Worm (Caenorhabditis elegans) whole organism, young adult: ENCODE measurements around the gene F26F12.8.

Experiments
- C17E4.6 ChIP-seq: fragments of 200-800 bp; sonication (Bioruptor generic); IDR thresholded peaks from 2 replicates; pipeline ENCODE4 v1.3.6; 2022; ENCODE audit warnings: missing genetic modification reagents, missing genetic modification characterization, missing compliant biosample characterization
- F22D6.2 ChIP-seq: sonication (generic microtip); optimal IDR thresholded peaks from 2 replicates; lab custom pipeline; 2016; ENCODE audit warnings: mild to moderate bottlenecking, missing genetic modification characterization, missing compliant biosample characterization
- F33H1.4 ChIP-seq: fragments of 200-800 bp; sonication (Bioruptor generic); IDR thresholded peaks from 2 replicates; pipeline ENCODE4 v1.3.6; 2022; ENCODE audit warnings: missing genetic modification reagents, missing genetic modification characterization, missing compliant biosample characterization
- F37B4.10 ChIP-seq: fragments of 200-800 bp; sonication (Bioruptor generic); IDR thresholded peaks from 2 replicates; pipeline ENCODE4 v1.3.6; 2022; ENCODE audit warnings: missing genetic modification characterization, missing compliant biosample characterization
- F39B2.1 ChIP-seq: fragments of 200-800 bp; sonication (Bioruptor generic); IDR thresholded peaks from 2 replicates; pipeline ENCODE4 v1.3.6; 2022; ENCODE audit warnings: missing genetic modification reagents, missing genetic modification characterization, missing compliant biosample characterization
- F57C9.4 ChIP-seq: sonication (generic microtip); optimal IDR thresholded peaks from 2 replicates; lab custom pipeline; 2017; ENCODE audit warnings: mild to moderate bottlenecking, missing genetic modification characterization, missing compliant biosample characterization
- K11D2.4 ChIP-seq: fragments of 200-800 bp; sonication (Bioruptor generic); IDR thresholded peaks from 2 replicates; pipeline ENCODE4 v1.3.6; 2022; ENCODE audit warnings: missing genetic modification reagents, missing genetic modification characterization, missing compliant biosample characterization
- Y53G8AR.9 ChIP-seq: fragments of 200-800 bp; sonication (Bioruptor generic); conservative IDR thresholded peaks from 2 replicates; pipeline ENCODE4 v1.3.6; 2022; ENCODE audit warnings: missing genetic modification reagents, missing genetic modification characterization, missing compliant biosample characterization
- Y95B8A.8 ChIP-seq: fragments of 200-800 bp; sonication (Bioruptor generic); IDR thresholded peaks from 2 replicates; pipeline ENCODE4 v1.3.6; 2022; ENCODE audit warnings: missing genetic modification reagents, missing genetic modification characterization, missing compliant biosample characterization
- ZK185.1 ChIP-seq: sonication (generic microtip); optimal IDR thresholded peaks from 2 replicates; lab custom pipeline; 2016; ENCODE audit warnings: mild to moderate bottlenecking, missing genetic modification characterization, missing compliant biosample characterization; ENCODE audit not compliant: poor library complexity, severe bottlenecking
- akir-1 ChIP-seq: fragments of 200-800 bp; sonication (Bioruptor generic); optimal IDR thresholded peaks from 2 replicates; lab custom pipeline; 2018; ENCODE audit warnings: mild to moderate bottlenecking, missing genetic modification characterization, moderate library complexity, missing compliant biosample characterization
- ama-1 ChIP-seq, 3 experiments: fragments of 150-350 bp in 1 of 3; sonication (generic microtip) in 2 of 3; optimal IDR thresholded peaks; 2 replicates each; lab custom pipeline; 2014 to 2018; ENCODE audit warnings: missing biosample characterization in 2 of 3, missing genetic modification characterization in 2 of 3, missing genetic modification reagents in 2 of 3
- atf-7 ChIP-seq: sonication (generic microtip); optimal IDR thresholded peaks from 2 replicates; lab custom pipeline; 2017; ENCODE audit warnings: mild to moderate bottlenecking, missing genetic modification characterization, missing compliant biosample characterization
- attf-5 ChIP-seq: fragments of 200-800 bp; sonication (Bioruptor generic); optimal IDR thresholded peaks from 2 replicates; lab custom pipeline; 2018; ENCODE audit warnings: mild to moderate bottlenecking, missing genetic modification characterization, missing compliant biosample characterization
- bed-2 ChIP-seq: fragments of 200-800 bp; sonication (Bioruptor generic); IDR thresholded peaks from 2 replicates; pipeline ENCODE4 v1.3.6; 2022; ENCODE audit warnings: missing genetic modification reagents, missing genetic modification characterization, missing compliant biosample characterization
- cebp-1 ChIP-seq, 2 experiments: fragments of 200-800 bp in 1 of 2; sonication (Bioruptor generic) in 1 of 2; sonication (generic microtip) in 1 of 2; IDR thresholded peaks in 1 of 2; optimal IDR thresholded peaks in 1 of 2; 2 replicates each; pipeline versions ENCODE4 v1.3.6 to Lab custom; 2017 to 2022; ENCODE audit warnings: missing compliant biosample characterization in 2 of 2, missing genetic modification characterization in 2 of 2, mild to moderate bottlenecking in 1 of 2, missing genetic modification reagents in 1 of 2, moderate library complexity in 1 of 2
- cebp-2 ChIP-seq: fragments of 200-800 bp; sonication (Bioruptor generic); IDR thresholded peaks from 2 replicates; pipeline ENCODE4 v1.3.6; 2022; ENCODE audit warnings: missing genetic modification characterization, missing compliant biosample characterization
- ceh-100 ChIP-seq: fragments of 200-800 bp; sonication (Bioruptor generic); IDR thresholded peaks from 2 replicates; pipeline ENCODE4 v1.3.6; 2022; ENCODE audit warnings: missing genetic modification reagents, missing genetic modification characterization, missing compliant biosample characterization
- chd-7 ChIP-seq: sonication (generic microtip); optimal IDR thresholded peaks from 2 replicates; lab custom pipeline; 2016; ENCODE audit warnings: mild to moderate bottlenecking, missing genetic modification characterization, moderate library complexity, missing compliant biosample characterization
- ekl-4 ChIP-seq: fragments of 200-800 bp; sonication (Bioruptor generic); IDR thresholded peaks from 2 replicates; pipeline ENCODE4 v1.3.6; 2022; ENCODE audit warnings: missing genetic modification reagents, missing genetic modification characterization, missing compliant biosample characterization
- fkh-3 ChIP-seq: sonication (generic microtip); optimal IDR thresholded peaks from 2 replicates; lab custom pipeline; 2016; ENCODE audit warnings: mild to moderate bottlenecking, missing genetic modification characterization, missing compliant biosample characterization
- hrde-1 ChIP-seq: sonication (generic microtip); optimal IDR thresholded peaks from 2 replicates; lab custom pipeline; 2016; ENCODE audit warnings: missing genetic modification characterization, mild to moderate bottlenecking, missing compliant biosample characterization, moderate library complexity, missing genotype, missing genetic modification reagents, borderline replicate concordance
- hsf-1 ChIP-seq: fragments of 200-800 bp; sonication (Bioruptor generic); IDR thresholded peaks from 2 replicates; pipeline ENCODE4 v1.3.6; 2022; ENCODE audit warnings: missing genetic modification reagents, missing genetic modification characterization, missing compliant biosample characterization
- let-526 ChIP-seq: fragments of 200-800 bp; sonication (Bioruptor generic); IDR thresholded peaks from 2 replicates; pipeline ENCODE4 v1.3.6; 2022; ENCODE audit warnings: missing genetic modification reagents, missing genetic modification characterization, missing compliant biosample characterization
- lin-35 ChIP-seq, 3 experiments: fragments of 150-350 bp in 2 of 3; sonication (generic microtip) in 1 of 3; optimal IDR thresholded peaks; 2 replicates each; lab custom pipeline; 2014 to 2018; ENCODE audit warnings: missing biosample characterization in 3 of 3, missing genetic modification characterization in 3 of 3, missing genetic modification reagents in 3 of 3
- lin-40 ChIP-seq: sonication (generic microtip); optimal IDR thresholded peaks from 2 replicates; lab custom pipeline; 2016; ENCODE audit warnings: missing genetic modification characterization, mild to moderate bottlenecking, missing compliant biosample characterization, missing genotype, missing genetic modification reagents
- madf-6 ChIP-seq: fragments of 200-800 bp; sonication (Bioruptor generic); IDR thresholded peaks from 2 replicates; pipeline ENCODE4 v1.3.6; 2022; ENCODE audit warnings: missing genetic modification reagents, missing genetic modification characterization, missing compliant biosample characterization
- madf-8 ChIP-seq: fragments of 200-800 bp; sonication (Bioruptor generic); conservative IDR thresholded peaks from 2 replicates; pipeline ENCODE4 v1.3.6; 2022; ENCODE audit warnings: missing genetic modification reagents, missing genetic modification characterization, missing compliant biosample characterization
- mel-28 ChIP-seq: sonication (generic microtip); optimal IDR thresholded peaks from 2 replicates; lab custom pipeline; 2016; ENCODE audit warnings: borderline replicate concordance, mild to moderate bottlenecking, missing genetic modification characterization, missing compliant biosample characterization
- nfyb-1 ChIP-seq: fragments of 200-800 bp; sonication (Bioruptor generic); IDR thresholded peaks from 2 replicates; pipeline ENCODE4 v1.3.6; 2022; ENCODE audit warnings: missing genetic modification reagents, missing genetic modification characterization, missing compliant biosample characterization
- nhr-80 ChIP-seq: sonication (generic microtip); optimal IDR thresholded peaks from 2 replicates; lab custom pipeline; 2016; ENCODE audit warnings: missing genetic modification characterization, missing compliant biosample characterization
- repo-1 ChIP-seq: sonication (generic microtip); optimal IDR thresholded peaks from 2 replicates; lab custom pipeline; 2017; ENCODE audit warnings: mild to moderate bottlenecking, missing genetic modification characterization, missing compliant biosample characterization
- sdz-38 ChIP-seq: sonication (generic microtip); optimal IDR thresholded peaks from 2 replicates; lab custom pipeline; 2016; ENCODE audit warnings: missing genotype, missing genetic modification characterization, missing compliant biosample characterization
- snpc-3.4 ChIP-seq: sonication (generic microtip); optimal IDR thresholded peaks from 2 replicates; lab custom pipeline; 2017; ENCODE audit warnings: missing genetic modification characterization, mild to moderate bottlenecking, missing compliant biosample characterization, antibody characterized with exemption, moderate library complexity, missing genotype, missing genetic modification reagents
- zfh-2 ChIP-seq: fragments of 200-800 bp; sonication (Bioruptor generic); conservative IDR thresholded peaks from 2 replicates; pipeline ENCODE4 v1.3.6; 2022; ENCODE audit warnings: missing genetic modification reagents, missing genetic modification characterization, missing compliant biosample characterization
- zim-3 ChIP-seq: sonication (generic microtip); optimal IDR thresholded peaks from 2 replicates; lab custom pipeline; 2017; ENCODE audit warnings: mild to moderate bottlenecking, missing genetic modification characterization, moderate library complexity, missing compliant biosample characterization
- ztf-28 ChIP-seq: fragments of 200-800 bp; sonication (Bioruptor generic); IDR thresholded peaks from 2 replicates; pipeline ENCODE4 v1.3.6; 2022; ENCODE audit warnings: missing genetic modification reagents, missing genetic modification characterization, missing compliant biosample characterization

Gene F26F12.8

DNA sequence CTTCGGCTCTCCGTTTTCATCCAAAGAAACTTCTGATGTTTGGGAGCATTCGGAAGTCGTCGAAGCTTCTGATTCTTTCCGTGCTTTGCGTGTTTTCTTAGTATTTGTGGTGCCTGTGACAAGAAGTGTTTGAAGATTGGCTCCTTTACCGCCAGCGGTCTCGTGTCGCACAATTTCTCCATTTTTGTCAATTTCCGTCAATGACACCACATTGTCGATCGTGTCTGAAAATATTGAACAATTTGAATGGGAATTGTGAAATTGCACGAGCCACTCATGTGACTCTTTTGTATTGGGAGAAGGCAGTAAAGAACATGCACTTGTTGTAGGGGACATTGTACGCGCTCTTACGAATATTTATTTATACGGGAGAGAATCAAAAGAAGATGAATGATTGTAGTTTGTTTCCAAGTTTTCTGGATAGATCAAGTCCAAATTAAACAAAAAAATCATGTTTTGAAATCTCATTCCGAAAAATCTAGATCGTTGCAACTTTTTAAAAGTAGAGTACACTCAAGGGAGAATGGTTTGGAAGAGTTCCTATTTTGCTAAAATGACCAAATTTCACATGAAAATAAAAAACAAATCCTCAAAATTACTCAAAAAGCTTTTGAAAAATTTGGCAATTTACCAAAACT lies 19.7 kb downstream of the F26F12.8 start (continued):
- TF ChIP-seq ekl-4 (GFP tag; lab: Robert Waterston, UW): 0 out of 2 replicates have a peak, but pooled peaks have one; percentile 29
- TF ChIP-seq K11D2.4 (GFP tag; lab: Robert Waterston, UW): no peak; the same call in 1 of the 2 replicates
- peak; percentile 74 for TF ChIP-seq cebp-1 (GFP tag; IDR thresholded peaks at IDR 0.05; lab: Robert Waterston, UW)
- peak; percentile 82 for TF ChIP-seq cebp-1 (tag; optimal IDR thresholded peaks at IDR 0.05; lab: Kevin White, UChicago)
- peak; percentile 59; the same call in 1 of the 2 replicates for TF ChIP-seq Y53G8AR.9 (GFP tag; lab: Robert Waterston, UW)
- TF ChIP-seq lin-40 (tag; lab: Kevin White, UChicago): no peak
- TF ChIP-seq akir-1 (GFP tag; lab: Kevin White, UChicago): no peak
- TF ChIP-seq lin-35 (GFP tag; optimal IDR thresholded peaks at IDR 0.05; lab: Kevin White, UChicago): no peak
- TF ChIP-seq repo-1 (tag; lab: Kevin White, UChicago): peak; percentile 18
- 0 out of 2 replicates have a peak, but pooled peaks have one; percentile 13 for TF ChIP-seq ceh-100 (GFP tag; lab: Robert Waterston, UW)
- TF ChIP-seq F22D6.2 (tag; lab: Kevin White, UChicago): no peak
- no peak for TF ChIP-seq snpc-3.4 (tag; lab: Kevin White, UChicago)
- TF ChIP-seq nhr-80 (tag; lab: Kevin White, UChicago): peak; percentile 9
- TF ChIP-seq madf-8: no peak
- TF ChIP-seq F39B2.1 (GFP tag; lab: Robert Waterston, UW): no peak
- no peak for TF ChIP-seq bed-2 (GFP tag; lab: Robert Waterston, UW)

DNA sequence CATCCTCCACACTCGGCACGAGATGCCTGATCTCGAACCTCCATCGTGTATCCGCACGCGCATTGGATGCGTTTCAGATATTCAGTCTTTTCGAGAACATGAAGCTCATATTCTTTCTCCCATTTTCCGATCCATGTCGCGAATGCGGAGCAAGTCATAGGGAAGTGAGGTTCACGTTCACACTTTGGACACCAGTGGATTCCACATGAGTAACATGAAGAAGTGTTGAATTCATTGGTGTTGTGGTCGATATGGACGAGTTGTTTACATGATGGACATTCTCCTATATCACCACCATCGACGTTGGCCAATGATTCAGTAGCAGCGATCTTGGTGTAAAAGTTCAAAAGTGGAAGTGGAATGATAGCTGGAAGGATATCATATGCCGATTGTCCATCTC lies 21.4 kb downstream of the F26F12.8 start:
- no peak for TF ChIP-seq sdz-38 (tag; lab: Kevin White, UChicago)
- TF ChIP-seq lin-35 (GFP tag; optimal IDR thresholded peaks at IDR 0.05; lab: Kevin White, UChicago): peak in 1 of 3 experiments; percentile 10
- TF ChIP-seq mel-28: peak; percentile 1
- peak; percentile 18; the same call in 1 of the 2 replicates for TF ChIP-seq K11D2.4 (GFP tag; lab: Robert Waterston, UW)
- TF ChIP-seq akir-1 (GFP tag; lab: Kevin White, UChicago): peak; percentile 58
- TF ChIP-seq C17E4.6 (GFP tag; lab: Robert Waterston, UW): no peak
- TF ChIP-seq zfh-2 (GFP tag; lab: Robert Waterston, UW): peak; percentile 4; the same call in 1 of the 2 replicates

DNA sequence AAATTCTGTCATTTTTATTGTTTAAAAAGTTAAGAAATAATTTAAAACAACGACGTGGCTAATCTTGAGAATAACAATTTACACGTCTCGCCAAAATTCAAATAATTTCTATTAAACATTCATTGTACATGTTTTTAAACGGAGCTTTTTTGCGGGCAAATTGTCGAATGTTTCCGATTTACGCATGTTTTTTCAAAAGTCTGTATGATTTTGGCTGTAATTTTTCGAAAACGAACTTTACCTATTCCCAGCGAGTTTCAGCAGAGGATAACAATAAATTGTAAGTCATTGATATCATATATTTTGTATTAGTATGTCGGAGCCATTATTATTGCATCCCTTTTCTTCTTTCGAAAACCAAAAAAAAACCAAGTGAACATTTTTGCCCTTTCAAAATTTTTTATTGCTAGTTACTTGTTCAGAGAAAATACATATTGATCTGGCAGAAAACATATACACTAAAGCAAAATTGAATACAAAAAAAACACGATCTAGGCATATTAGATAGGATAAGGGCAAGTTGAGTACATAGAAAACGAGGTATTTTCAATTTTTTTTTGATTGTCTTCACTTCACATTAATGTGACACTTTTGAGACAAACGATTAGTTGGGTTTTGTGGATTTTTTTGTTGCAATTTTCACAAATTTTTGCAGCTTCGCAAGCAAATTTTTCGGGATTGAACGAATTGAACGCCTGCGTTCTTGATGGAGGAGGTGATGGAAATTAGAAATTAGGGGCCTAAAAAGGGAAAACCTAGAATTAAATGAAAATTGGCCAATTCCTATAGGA lies 23.6 kb downstream of the F26F12.8 start, which contains the start of gene F26F12.2:
F26F12.2 (minus strand) TSS at position 38 of the 791 bp plus-strand sequence.
- TF ChIP-seq zim-3 (tag; lab: Kevin White, UChicago) (no peak), lin-40 (tag; lab: Kevin White, UChicago) (peak; percentile 50), sdz-38 (tag; lab: Kevin White, UChicago) (no peak), atf-7 (peak; percentile 19), F33H1.4 (GFP tag; lab: Robert Waterston, UW) (no peak), F57C9.4 (peak; percentile 46), attf-5 (GFP tag; lab: Kevin White, UChicago) (peak; percentile 43), Y95B8A.8 (GFP tag; lab: Robert Waterston, UW) (0 out of 2 replicates have a peak, but pooled peaks have one; percentile 56), fkh-3 (tag; lab: Kevin White, UChicago) (peak; percentile 26), repo-1 (tag; lab: Kevin White, UChicago) (peak; percentile 48), cebp-2 (GFP tag; lab: Robert Waterston, UW) (0 out of 2 replicates have a peak, but pooled peaks have one; percentile 41), mel-28 (peak; percentile 77), hsf-1 (GFP tag; lab: Robert Waterston, UW) (peak; percentile 8; the same call in 1 of the 2 replicates), hrde-1 (tag; lab: Kevin White, UChicago) (no peak), F37B4.10 (GFP tag; lab: Robert Waterston, UW) (0 out of 2 replicates have a peak, but pooled peaks have one; percentile 43), ZK185.1 (peak; percentile 75), let-526 (GFP tag; lab: Robert Waterston, UW) (no peak), ama-1 (optimal IDR thresholded peaks at IDR 0.05; lab: Kevin White, UChicago) (peak; percentile 47), ama-1 (GFP tag; optimal IDR thresholded peaks at IDR 0.05; lab: Kevin White, UChicago) (no peak), chd-7 (tag; lab: Kevin White, UChicago) (peak; percentile 25), ztf-28 (GFP tag; lab: Robert Waterston, UW) (peak; percentile 10; the same call in 1 of the 2 replicates), nfyb-1 (no peak; the same call in 1 of the 2 replicates), madf-6 (GFP tag; lab: Robert Waterston, UW) (0 out of 2 replicates have a peak, but pooled peaks have one; percentile 4), cebp-1 (GFP tag; IDR thresholded peaks at IDR 0.05; lab: Robert Waterston, UW) (no peak; the same call in none of the 2 replicates), cebp-1 (tag; optimal IDR thresholded peaks at IDR 0.05; lab: Kevin White, UChicago) (peak; percentile 69)
